Worm (Caenorhabditis elegans): ENCODE measurements around the gene C47E12.10.

- TF ChIP-seq ama-1 (optimal IDR thresholded peaks at IDR 0.05) = no peak
- no peak for TF ChIP-seq ets-7 (tag; optimal IDR thresholded peaks at IDR 0.05)
Measured at ce11 chrIV:9989416-9989815, 16.8 kb downstream of the C47E12.10 start.
